Comparison of ENCODE assay signal across 4 fruit fly cellular contexts in genomic region chr3L:764329-764728, dm6.
A peak's percentile ranks its signal among the peaks of the same experiment; 100 is the strongest.
TF ChIP-seq lines count a peak whose summit lies in the region.

No protein-coding gene starts in this region.

- no peak for TF ChIP-seq CTCF in whole organism, embryonic (GFP tag; optimal IDR thresholded peaks at IDR 0.05; lab: Kevin White, UChicago)

TF ChIP-seq in whole organism, embryonic, 481 proteins besides CTCF, POLR2A, EP300 and RAD21 (continues in another document):
- TF ChIP-seq Max (GFP tag; optimal IDR thresholded peaks at IDR 0.05; lab: Kevin White, UChicago), result no peak
- TF ChIP-seq Lhr (GFP tag; optimal IDR thresholded peaks at IDR 0.05; lab: Kevin White, UChicago), result no peak
- TF ChIP-seq CG17361 (GFP tag; IDR thresholded peaks at IDR 0.05; lab: Robert Waterston, UW), result 0 out of 3 replicates have a peak, but pooled peaks have one; percentile 27
- no peak for TF ChIP-seq CG2875 (GFP tag; optimal IDR thresholded peaks at IDR 0.05; lab: Kevin White, UChicago)
- TF ChIP-seq chm (GFP tag; IDR thresholded peaks at IDR 0.05; lab: Robert Waterston, UW), result peak; percentile 66
- TF ChIP-seq so (GFP tag; IDR thresholded peaks at IDR 0.05; lab: Robert Waterston, UW), result 0 out of 3 replicates have a peak, but pooled peaks have one; percentile 36
- peak; percentile 53 for TF ChIP-seq ttk (GFP tag; IDR thresholded peaks at IDR 0.05; lab: Robert Waterston, UW)
- no peak for TF ChIP-seq Fer3 (tag; optimal IDR thresholded peaks at IDR 0.05; lab: Kevin White, UChicago)
- TF ChIP-seq Blimp-1 (GFP tag; optimal IDR thresholded peaks at IDR 0.05; lab: Kevin White, UChicago), result peak; percentile 36
- TF ChIP-seq vvl (GFP tag; IDR thresholded peaks at IDR 0.05; lab: Robert Waterston, UW), result peak; percentile 56
- no peak for TF ChIP-seq PHDP (tag; optimal IDR thresholded peaks at IDR 0.05; lab: Kevin White, UChicago)
- no peak for TF ChIP-seq bigmax (GFP tag; optimal IDR thresholded peaks at IDR 0.05; lab: Kevin White, UChicago)
- peak; percentile 21 for TF ChIP-seq phol (tag; optimal IDR thresholded peaks at IDR 0.05; lab: Kevin White, UChicago)
- TF ChIP-seq CG31441 (GFP tag; IDR thresholded peaks at IDR 0.05; lab: Robert Waterston, UW), result 0 out of 2 replicates have a peak, but pooled peaks have one; percentile 14
- TF ChIP-seq CG10209 (GFP tag; optimal IDR thresholded peaks at IDR 0.05; lab: Kevin White, UChicago), result peak; percentile 6
- TF ChIP-seq CG11093 (GFP tag; IDR thresholded peaks at IDR 0.05; lab: Robert Waterston, UW), result 0 out of 3 replicates have a peak, but pooled peaks have one; percentile 23
- TF ChIP-seq MBD-R2 (GFP tag; IDR thresholded peaks at IDR 0.05; lab: Robert Waterston, UW), result no peak
- TF ChIP-seq CG31388 (GFP tag; optimal IDR thresholded peaks at IDR 0.05; lab: Kevin White, UChicago), result no peak
- peak; percentile 34; the same call in 1 of the 3 replicates for TF ChIP-seq gce (GFP tag; IDR thresholded peaks at IDR 0.05; lab: Robert Waterston, UW)
- TF ChIP-seq CG3726 (GFP tag; IDR thresholded peaks at IDR 0.05; lab: Robert Waterston, UW), result peak; percentile 37; the same call in 1 of the 3 replicates
- peak; percentile 14 for TF ChIP-seq gcm (GFP tag; optimal IDR thresholded peaks at IDR 0.05; lab: Kevin White, UChicago)
- TF ChIP-seq grau (tag; optimal IDR thresholded peaks at IDR 0.05; lab: Kevin White, UChicago), result no peak

TF ChIP-seq in whole organism, prepupa, 60 proteins besides CTCF, POLR2A, EP300 and RAD21 (continues in another document):
- TF ChIP-seq dac (GFP tag; optimal IDR thresholded peaks at IDR 0.05; lab: Kevin White, UChicago) (no peak), Eip75B (GFP tag; optimal IDR thresholded peaks at IDR 0.05; lab: Kevin White, UChicago) (peak; percentile 58), esn (GFP tag; optimal IDR thresholded peaks at IDR 0.05; lab: Kevin White, UChicago) (peak; percentile 52), CG15336 (GFP tag; IDR thresholded peaks at IDR 0.05; lab: Robert Waterston, UW) (peak; percentile 70), ss (GFP tag; optimal IDR thresholded peaks at IDR 0.05; lab: Kevin White, UChicago) (no peak), CG3032 (tag; optimal IDR thresholded peaks at IDR 0.05; lab: Kevin White, UChicago) (peak; percentile 19), CG11902 (GFP tag; optimal IDR thresholded peaks at IDR 0.05; lab: Kevin White, UChicago) (peak; percentile 38), CG4318 (GFP tag; optimal IDR thresholded peaks at IDR 0.05; lab: Kevin White, UChicago) (peak; percentile 22), Eip93F (GFP tag; optimal IDR thresholded peaks at IDR 0.05; lab: Kevin White, UChicago) (no peak), CG6792 (GFP tag; optimal IDR thresholded peaks at IDR 0.05; lab: Kevin White, UChicago) (peak; percentile 29), salr (GFP tag; optimal IDR thresholded peaks at IDR 0.05; lab: Kevin White, UChicago) (no peak), svp (GFP tag; lab: Kevin White, UChicago) (peak; percentile 71), Ets21C (GFP tag; optimal IDR thresholded peaks at IDR 0.05; lab: Kevin White, UChicago) (peak; percentile 35), CG9139 (GFP tag; optimal IDR thresholded peaks at IDR 0.05; lab: Kevin White, UChicago) (no peak), topi (GFP tag; optimal IDR thresholded peaks at IDR 0.05; lab: Kevin White, UChicago) (peak; percentile 63), Met (GFP tag; optimal IDR thresholded peaks at IDR 0.05; lab: Kevin White, UChicago) (peak; percentile 54), CG6854 (GFP tag; optimal IDR thresholded peaks at IDR 0.05; lab: Kevin White, UChicago) (no peak), CG3919 (GFP tag; optimal IDR thresholded peaks at IDR 0.05; lab: Kevin White, UChicago) (peak; percentile 68), CG16779 (tag; optimal IDR thresholded peaks at IDR 0.05; lab: Kevin White, UChicago) (no peak), Hr38 (GFP tag; optimal IDR thresholded peaks at IDR 0.05; lab: Kevin White, UChicago) (no peak), cyc (GFP tag; optimal IDR thresholded peaks at IDR 0.05; lab: Kevin White, UChicago) (peak; percentile 71), CG34406 (GFP tag; optimal IDR thresholded peaks at IDR 0.05; lab: Kevin White, UChicago) (no peak), Eip78C (GFP tag; lab: Kevin White, UChicago) (peak; percentile 80), Blimp-1 (GFP tag; optimal IDR thresholded peaks at IDR 0.05; lab: Kevin White, UChicago) (no peak)

TF ChIP-seq in whole organism, pupa, 21 proteins besides CTCF, POLR2A, EP300 and RAD21:
- TF ChIP-seq Pif1A (GFP tag; optimal IDR thresholded peaks at IDR 0.05; lab: Kevin White, UChicago) (peak; percentile 9), CG32121 (GFP tag; IDR thresholded peaks at IDR 0.05; lab: Robert Waterston, UW) (peak; percentile 76), D1 (tag; optimal IDR thresholded peaks at IDR 0.05; lab: Kevin White, UChicago) (no peak), gl (tag; optimal IDR thresholded peaks at IDR 0.05; lab: Kevin White, UChicago) (no peak), CG13204 (GFP tag; optimal IDR thresholded peaks at IDR 0.05; lab: Kevin White, UChicago) (no peak), Ets98B (GFP tag; IDR thresholded peaks at IDR 0.05; lab: Robert Waterston, UW) (peak; percentile 60), fd96Ca (GFP tag; IDR thresholded peaks at IDR 0.05; lab: Robert Waterston, UW) (peak; percentile 68), CG10348 (GFP tag; IDR thresholded peaks at IDR 0.05; lab: Robert Waterston, UW) (no peak), EcR (GFP tag; optimal IDR thresholded peaks at IDR 0.05; lab: Kevin White, UChicago) (no peak), CG12605 (GFP tag; IDR thresholded peaks at IDR 0.05; lab: Robert Waterston, UW) (no peak), CG8301 (tag; optimal IDR thresholded peaks at IDR 0.05; lab: Kevin White, UChicago) (peak; percentile 25), CG9948 (tag; optimal IDR thresholded peaks at IDR 0.05; lab: Kevin White, UChicago) (peak; percentile 23), CG4496 (GFP tag; IDR thresholded peaks at IDR 0.05; lab: Robert Waterston, UW) (peak; percentile 71), Pif1B (GFP tag; optimal IDR thresholded peaks at IDR 0.05; lab: Kevin White, UChicago) (no peak), CG8159 (tag; optimal IDR thresholded peaks at IDR 0.05; lab: Kevin White, UChicago) (peak; percentile 34), rn (GFP tag; IDR thresholded peaks at IDR 0.05; lab: Robert Waterston, UW) (0 out of 2 replicates have a peak, but pooled peaks have one; percentile 20), CG15710 (tag; optimal IDR thresholded peaks at IDR 0.05; lab: Kevin White, UChicago) (peak; percentile 6), CG34367 (tag; optimal IDR thresholded peaks at IDR 0.05; lab: Kevin White, UChicago) (no peak), CG14655 (GFP tag; optimal IDR thresholded peaks at IDR 0.05; lab: Kevin White, UChicago) (peak; percentile 62), CG17806 (tag; optimal IDR thresholded peaks at IDR 0.05; lab: Kevin White, UChicago) (peak; percentile 38), Snoo (tag; optimal IDR thresholded peaks at IDR 0.05; lab: Kevin White, UChicago) (peak; percentile 43)
TF ChIP-seq in whole organism, pupa: peak in this region for 13.

TF ChIP-seq in whole organism, wandering third instar larva, 38 proteins besides CTCF, POLR2A, EP300 and RAD21:
- TF ChIP-seq Dif (GFP tag; optimal IDR thresholded peaks at IDR 0.05; lab: Kevin White, UChicago; ENCODE audit: partially characterized antibody), result no peak
- TF ChIP-seq Jra (GFP tag; optimal IDR thresholded peaks at IDR 0.05; lab: Kevin White, UChicago), result no peak
- TF ChIP-seq CG32264 (GFP tag; optimal IDR thresholded peaks at IDR 0.05; lab: Kevin White, UChicago), result peak; percentile 17
- TF ChIP-seq br (GFP tag; optimal IDR thresholded peaks at IDR 0.05; lab: Kevin White, UChicago), result peak; percentile 36
- TF ChIP-seq Abd-B (GFP tag; optimal IDR thresholded peaks at IDR 0.05; lab: Kevin White, UChicago), result no peak
- peak; percentile 36 for TF ChIP-seq psq (GFP tag; optimal IDR thresholded peaks at IDR 0.05; lab: Kevin White, UChicago)
- TF ChIP-seq Sp1 (GFP tag; optimal IDR thresholded peaks at IDR 0.05; lab: Kevin White, UChicago), result peak; percentile 22
- no peak for TF ChIP-seq Vsx2 (GFP tag; optimal IDR thresholded peaks at IDR 0.05; lab: Kevin White, UChicago; ENCODE audit: partially characterized antibody)
- no peak for TF ChIP-seq Rel (GFP tag; optimal IDR thresholded peaks at IDR 0.05; lab: Kevin White, UChicago)
- no peak for TF ChIP-seq Rel (tag; optimal IDR thresholded peaks at IDR 0.05; lab: Kevin White, UChicago)
- no peak for TF ChIP-seq Hr78 (GFP tag; optimal IDR thresholded peaks at IDR 0.05; lab: Kevin White, UChicago)
- TF ChIP-seq woc (GFP tag; optimal IDR thresholded peaks at IDR 0.05; lab: Kevin White, UChicago), result peak; percentile 16
- peak; percentile 47 for TF ChIP-seq rgr (GFP tag; optimal IDR thresholded peaks at IDR 0.05; lab: Kevin White, UChicago)
- peak in 1 of 2 experiments; percentile 60 for TF ChIP-seq foxo (GFP tag; optimal IDR thresholded peaks at IDR 0.05; lab: Kevin White, UChicago)
- peak; percentile 60 for TF ChIP-seq h (GFP tag; optimal IDR thresholded peaks at IDR 0.05; lab: Kevin White, UChicago)
- no peak for TF ChIP-seq sv (GFP tag; optimal IDR thresholded peaks at IDR 0.05; lab: Kevin White, UChicago)
- TF ChIP-seq jim (GFP tag; optimal IDR thresholded peaks at IDR 0.05; lab: Kevin White, UChicago), result no peak
- peak; percentile 43 for TF ChIP-seq HLH106 (tag; optimal IDR thresholded peaks at IDR 0.05; lab: Kevin White, UChicago)
- peak; percentile 48 for TF ChIP-seq OdsH (GFP tag; optimal IDR thresholded peaks at IDR 0.05; lab: Kevin White, UChicago)
- peak; percentile 11 for TF ChIP-seq dmrt93B (GFP tag; optimal IDR thresholded peaks at IDR 0.05; lab: Kevin White, UChicago)
- TF ChIP-seq dl (GFP tag; optimal IDR thresholded peaks at IDR 0.05; lab: Kevin White, UChicago; ENCODE audit: insufficient read depth in 1 of 2, partially characterized antibody in 2 of 2), result no peak
- peak; percentile 47 for TF ChIP-seq fru (GFP tag; optimal IDR thresholded peaks at IDR 0.05; lab: Kevin White, UChicago)
- peak; percentile 47 for TF ChIP-seq Hnf4 (GFP tag; optimal IDR thresholded peaks at IDR 0.05; lab: Kevin White, UChicago)
- TF ChIP-seq ey (GFP tag; optimal IDR thresholded peaks at IDR 0.05; lab: Kevin White, UChicago), result peak; percentile 61
- TF ChIP-seq GATAd (GFP tag; optimal IDR thresholded peaks at IDR 0.05; lab: Kevin White, UChicago), result no peak

Comparison
In these comparisons a context has a peak if more than half of its experiments do, and no peak if none do; other contexts are left out.
1. Of the 7 proteins assayed by ChIP-seq in both whole organism, embryonic and whole organism, prepupa: peak only in whole organism, embryonic: Blimp-1; only in whole organism, prepupa: Hr39 and Lpt; in both: Gug and Sox102F; in neither: 2.